Worm (Caenorhabditis elegans) whole organism, L4/young adult: ENCODE measurements around the gene col-93.

Experiments used
- W03F9.2 ChIP-seq: fragments of 150-350 bp; optimal IDR thresholded peaks from 2 replicates; lab custom pipeline; 2014; ENCODE audit warnings: missing biosample characterization, missing genetic modification characterization
- him-1 ChIP-seq: sonication (generic microtip); optimal IDR thresholded peaks from 2 replicates; lab custom pipeline; 2016; ENCODE audit warnings: missing genotype, missing genetic modification reagents, missing genetic modification characterization, missing compliant biosample characterization

- TF ChIP-seq W03F9.2 (no peak), him-1 (tag; lab: Kevin White, UChicago) (no peak)
These were observed 8.7 kb upstream of the col-93 start for ce11 chrIII:10994085-10994484.
